Worm (Caenorhabditis elegans) whole organism, young adult: ENCODE results near the gene tag-196.

ENCODE experiments used
- F23B12.7 ChIP-seq: sonication (generic microtip); optimal IDR thresholded peaks from 2 replicates; lab custom pipeline; 2017; ENCODE audit warnings: missing genetic modification characterization, mild to moderate bottlenecking, missing compliant biosample characterization, antibody characterized with exemption, moderate library complexity; ENCODE audit not compliant: insufficient read depth
- F39B2.1 ChIP-seq: fragments of 200-800 bp; sonication (Bioruptor generic); IDR thresholded peaks from 2 replicates; pipeline ENCODE4 v1.3.6; 2022; ENCODE audit warnings: missing genetic modification reagents, missing genetic modification characterization, missing compliant biosample characterization
- attf-6 ChIP-seq: fragments of 200-800 bp; sonication (Bioruptor generic); IDR thresholded peaks from 2 replicates; pipeline ENCODE4 v1.3.6; 2022; ENCODE audit warnings: missing genetic modification reagents, missing genetic modification characterization, missing compliant biosample characterization
- bed-2 ChIP-seq: fragments of 200-800 bp; sonication (Bioruptor generic); IDR thresholded peaks from 2 replicates; pipeline ENCODE4 v1.3.6; 2022; ENCODE audit warnings: missing genetic modification reagents, missing genetic modification characterization, missing compliant biosample characterization
- lag-1 ChIP-seq: fragments of 200-800 bp; sonication (Bioruptor generic); IDR thresholded peaks from 2 replicates; pipeline ENCODE4 v1.3.6; 2022; ENCODE audit warnings: missing genetic modification reagents, missing genetic modification characterization, missing compliant biosample characterization
- mcd-1 ChIP-seq: fragments of 200-800 bp; sonication (Bioruptor generic); IDR thresholded peaks from 2 replicates; pipeline ENCODE4 v1.3.6; 2022; ENCODE audit warnings: missing genetic modification reagents, missing genetic modification characterization, missing compliant biosample characterization
- tbx-9 ChIP-seq: sonication (generic microtip); optimal IDR thresholded peaks from 2 replicates; lab custom pipeline; 2016; ENCODE audit warnings: borderline replicate concordance, missing genetic modification characterization, inconsistent platforms, missing compliant biosample characterization

DNA sequence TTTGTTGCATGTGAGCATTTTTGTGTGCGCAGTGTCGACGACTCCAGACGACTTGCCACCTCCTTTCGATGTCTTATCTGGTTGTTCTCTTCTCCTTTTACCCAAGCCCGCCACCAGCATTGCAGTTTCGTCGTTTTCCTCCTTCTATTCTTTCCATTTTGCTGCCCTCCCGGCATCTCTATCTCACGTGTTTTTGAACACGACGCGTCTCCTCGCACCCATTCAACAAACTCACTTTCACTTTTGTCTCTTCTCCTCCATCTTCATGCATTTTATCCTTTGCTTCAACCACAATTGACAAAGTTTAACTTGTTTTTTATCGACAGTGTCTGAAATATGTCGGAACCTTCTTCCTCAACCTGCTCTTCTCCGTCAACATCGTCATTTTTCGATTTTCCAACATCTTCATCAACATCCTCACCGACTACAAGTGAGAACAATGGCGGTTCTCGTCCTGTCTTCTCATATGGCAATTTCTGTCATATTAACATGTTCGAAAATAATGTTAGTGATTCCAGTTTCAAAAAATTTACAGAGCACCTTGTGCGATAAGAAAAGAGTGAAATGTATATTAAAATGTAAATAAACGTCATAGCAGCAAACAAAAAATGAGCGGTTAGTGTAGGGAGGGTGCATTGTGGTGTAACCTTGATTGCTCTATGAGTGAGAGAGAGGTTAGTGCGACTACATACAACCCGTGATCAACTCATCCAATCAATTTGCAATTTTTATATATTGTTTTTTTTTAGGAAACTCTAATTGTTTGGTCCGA is 16.1 kb downstream of the tag-196 start, which contains the start of gene fip-4:
- no peak for TF ChIP-seq bed-2 (GFP tag; lab: Robert Waterston, UW)
- peak; percentile 23 for TF ChIP-seq F23B12.7 (tag; lab: Kevin White, UChicago)
- TF ChIP-seq attf-6 (GFP tag; lab: Robert Waterston, UW) = no peak
- TF ChIP-seq mcd-1 = no peak
- no peak for TF ChIP-seq lag-1 (GFP tag; lab: Robert Waterston, UW)
- no peak for TF ChIP-seq tbx-9
- no peak for TF ChIP-seq F39B2.1 (GFP tag; lab: Robert Waterston, UW)
